Worm (Caenorhabditis elegans) whole organism, late embryonic: ENCODE results near the gene gsnl-1.

ENCODE experiments used
- nhr-232 ChIP-seq: sonication (generic microtip); optimal IDR thresholded peaks from 2 replicates; lab custom pipeline; 2016; ENCODE audit warnings: missing genetic modification characterization, missing compliant biosample characterization
- pqm-1 ChIP-seq: sonication (generic microtip); optimal IDR thresholded peaks from 2 replicates; lab custom pipeline; 2016; ENCODE audit warnings: missing genetic modification characterization, missing compliant biosample characterization
- ref-2 ChIP-seq: sonication (generic microtip); optimal IDR thresholded peaks from 2 replicates; lab custom pipeline; 2016; ENCODE audit warnings: missing genetic modification characterization, missing compliant biosample characterization
- sox-2 ChIP-seq: fragments of 200-800 bp; sonication (Bioruptor generic); IDR thresholded peaks from 2 replicates; pipeline ENCODE4 v1.3.6; 2022; ENCODE audit warnings: missing genetic modification reagents, missing genetic modification characterization, missing compliant biosample characterization

DNA sequence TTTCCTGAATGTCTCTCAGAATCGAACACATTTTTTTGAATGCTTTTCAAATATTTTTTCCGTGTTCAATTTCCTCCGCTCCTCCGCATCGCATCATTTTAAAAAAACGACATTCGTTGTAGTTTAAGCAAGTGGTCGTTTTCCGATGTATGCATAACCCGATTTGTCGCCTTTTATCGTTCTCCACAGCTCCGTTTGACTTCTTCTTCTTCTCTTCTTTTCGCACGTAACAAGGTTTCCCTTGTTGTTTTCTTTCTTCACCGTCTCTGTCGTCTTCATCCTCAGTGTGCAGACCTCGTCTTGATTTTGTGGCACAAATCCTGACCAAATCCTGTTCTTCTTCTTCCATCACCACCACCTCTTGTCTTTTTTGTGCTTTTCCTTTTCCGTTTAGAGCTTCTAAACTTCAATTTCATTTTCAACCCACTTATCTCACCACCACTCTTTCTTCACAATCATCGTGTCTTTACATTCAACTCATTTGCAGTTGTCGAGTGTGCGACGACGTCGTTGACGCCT lies 13.0 kb upstream of the gsnl-1 start, which contains the start of gene K06A4.2:
- TF ChIP-seq nhr-232 (tag; lab: Kevin White, UChicago) (no peak), sox-2 (GFP tag; lab: Robert Waterston, UW) (no peak), pqm-1 (tag; lab: Kevin White, UChicago) (no peak), ref-2 (tag; lab: Kevin White, UChicago) (no peak)
